Worm (Caenorhabditis elegans): ENCODE measurements around the gene pqn-42.

The pqn-42 gene

DNA sequence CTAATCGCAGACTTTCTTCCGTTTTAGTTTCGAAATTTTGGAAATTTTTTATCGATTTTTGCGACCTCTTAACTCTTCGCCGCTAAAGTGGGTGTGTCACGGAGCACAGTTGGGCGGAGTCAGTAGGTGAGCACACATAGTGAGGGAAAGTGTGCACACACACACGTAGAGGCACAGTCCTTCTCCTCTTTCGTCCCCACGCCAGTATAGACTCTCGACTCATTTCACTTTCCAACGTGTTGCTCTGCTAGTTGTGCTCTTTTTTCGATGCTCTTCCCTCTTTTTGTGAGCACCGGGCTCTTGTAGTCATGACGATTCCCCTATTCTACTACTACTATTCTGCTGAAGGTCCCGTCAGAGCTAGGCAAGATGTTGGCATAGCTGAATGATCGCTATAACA lies 6.3 kb downstream of the pqn-42 start:
- TF ChIP-seq dao-5 (tag; optimal IDR thresholded peaks at IDR 0.05): no peak

DNA sequence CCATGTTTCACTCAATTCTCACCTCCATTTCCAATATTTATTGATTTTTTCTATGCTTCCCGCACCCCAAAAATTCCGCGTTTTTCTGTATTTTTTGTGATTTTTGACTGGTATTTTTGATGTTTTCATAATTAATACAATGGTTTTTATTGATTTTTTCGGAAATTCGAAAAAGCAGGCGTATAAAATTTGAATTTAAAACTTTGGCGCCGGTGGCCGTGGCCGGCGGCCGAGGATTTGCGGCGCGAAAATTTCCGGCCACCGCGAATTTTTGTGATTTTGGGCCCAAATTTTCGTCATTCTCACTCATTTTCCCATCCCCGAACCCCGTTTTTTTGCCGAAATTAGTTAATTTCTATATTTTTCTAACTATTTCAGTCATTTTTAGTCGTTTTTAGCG lies 7.8 kb downstream of the pqn-42 start:
- TF ChIP-seq dao-5 (tag; optimal IDR thresholded peaks at IDR 0.05): no peak
- peak; percentile 31 for TF ChIP-seq him-1 (tag; optimal IDR thresholded peaks at IDR 0.05)
- peak; percentile 6 for TF ChIP-seq W03F9.2 (tag; optimal IDR thresholded peaks at IDR 0.05)

DNA sequence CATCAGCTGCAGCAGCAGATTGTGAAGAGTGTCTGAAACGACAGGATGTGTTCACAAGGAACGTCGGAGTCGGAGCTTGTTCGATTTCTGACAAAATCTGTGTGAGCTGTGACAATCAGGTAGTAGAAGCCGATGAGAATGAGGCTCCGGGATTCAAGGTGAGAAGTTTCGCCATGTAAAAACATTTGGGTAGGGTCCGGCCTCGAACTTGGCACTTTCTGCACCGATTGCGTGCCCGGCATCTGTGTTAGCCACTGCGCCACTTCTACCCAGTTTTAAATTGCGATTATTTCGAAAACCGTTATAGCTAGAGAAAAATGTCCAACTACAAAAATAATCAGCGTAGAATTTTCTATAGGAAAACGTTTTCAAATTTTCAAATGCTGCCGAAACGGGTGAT lies 12.1 kb downstream of the pqn-42 start:
- TF ChIP-seq dao-5 (tag; optimal IDR thresholded peaks at IDR 0.05) (no peak), him-1 (tag; optimal IDR thresholded peaks at IDR 0.05) (no peak), W03F9.2 (tag; optimal IDR thresholded peaks at IDR 0.05) (no peak)

DNA sequence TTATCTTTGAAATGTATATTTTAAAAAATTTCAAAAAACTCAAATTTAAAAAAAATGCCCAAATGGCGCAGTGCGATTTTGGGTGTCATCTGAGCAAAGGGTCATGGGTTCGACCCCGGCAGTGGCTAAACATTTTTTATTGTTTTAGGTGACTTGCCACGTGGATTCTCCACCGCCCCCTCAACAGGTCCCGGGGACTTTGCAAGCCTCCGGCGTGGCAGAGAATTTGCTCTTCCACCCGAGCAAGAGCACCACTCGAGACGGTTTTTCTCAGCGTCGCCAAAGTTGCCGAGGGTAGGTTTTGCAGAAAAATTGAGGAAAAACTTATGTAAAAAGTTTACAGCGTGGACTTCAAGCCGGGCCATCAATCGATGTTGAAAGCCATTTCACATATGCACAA lies 13.6 kb downstream of the pqn-42 start:
- TF ChIP-seq dao-5 (tag; optimal IDR thresholded peaks at IDR 0.05): no peak
- no peak for TF ChIP-seq him-1 (tag; optimal IDR thresholded peaks at IDR 0.05)
- TF ChIP-seq W03F9.2 (tag; optimal IDR thresholded peaks at IDR 0.05): no peak

DNA sequence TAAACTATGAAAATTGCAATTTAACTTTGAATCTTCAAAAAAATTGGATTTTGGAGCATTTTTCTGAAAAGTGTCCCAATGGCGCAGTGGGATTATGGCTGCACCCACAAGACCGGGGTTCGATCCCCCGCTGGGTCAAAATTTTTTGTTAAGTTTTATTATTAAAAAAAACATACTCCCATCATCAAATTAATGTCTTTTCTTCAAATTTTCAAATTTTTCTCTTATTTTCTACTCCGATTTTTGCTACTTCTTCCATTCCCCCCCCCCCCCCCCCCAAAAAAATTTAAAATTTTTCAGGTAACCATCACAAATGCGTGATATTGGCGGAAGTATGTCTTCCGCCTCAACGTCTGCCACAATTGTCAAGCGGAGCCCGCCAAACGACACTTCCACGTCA lies 15.8 kb downstream of the pqn-42 start, which contains the start of gene vab-19:
TSS of gene vab-19 (plus strand) at position 301 of the 400 bp plus-strand sequence.
- TF ChIP-seq dao-5 (tag; optimal IDR thresholded peaks at IDR 0.05) (no peak), him-1 (tag; optimal IDR thresholded peaks at IDR 0.05) (no peak), W03F9.2 (tag; optimal IDR thresholded peaks at IDR 0.05) (no peak)

DNA sequence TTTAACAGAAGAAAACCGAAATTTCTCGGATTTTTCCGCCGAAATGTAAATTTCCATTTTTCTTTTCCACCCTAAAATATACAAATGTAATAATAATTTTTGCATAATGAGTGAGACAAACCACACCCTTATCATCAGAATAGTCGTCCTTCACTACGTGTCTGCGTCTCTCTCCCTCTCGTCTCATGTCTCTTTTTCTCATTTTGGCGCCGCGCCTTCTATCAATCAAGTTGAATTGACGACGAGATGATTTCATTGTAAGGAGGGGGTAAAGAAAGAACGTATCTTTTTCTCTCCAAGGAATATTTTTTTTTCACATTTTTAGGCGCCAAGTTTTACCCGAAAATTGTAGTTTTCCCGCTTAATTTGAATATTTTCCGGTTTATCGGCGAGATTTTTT lies 16.5 kb downstream of the pqn-42 start:
- no peak for TF ChIP-seq dao-5 (tag; optimal IDR thresholded peaks at IDR 0.05)
- no peak for TF ChIP-seq W03F9.2 (tag; optimal IDR thresholded peaks at IDR 0.05)
- no peak for TF ChIP-seq him-1 (tag; optimal IDR thresholded peaks at IDR 0.05)

DNA sequence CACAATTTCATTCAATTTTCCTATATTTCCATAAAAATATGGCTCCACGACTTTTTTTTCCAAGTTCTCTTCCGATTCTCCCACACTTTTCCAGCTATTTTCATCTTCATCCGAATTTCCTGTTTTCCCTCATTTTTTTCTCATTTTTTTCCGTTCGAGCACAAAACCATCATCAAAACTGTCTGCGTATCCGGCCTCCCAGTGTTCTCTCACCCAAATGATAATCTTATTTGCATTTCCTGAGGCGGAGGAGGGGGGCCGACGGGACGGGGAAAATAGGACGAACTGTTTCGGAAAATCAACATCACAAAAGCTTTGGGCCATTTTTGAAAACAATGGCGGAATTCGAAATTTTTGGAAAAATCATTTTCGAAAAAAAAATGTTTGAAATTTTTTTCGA lies 18.5 kb downstream of the pqn-42 start:
- TF ChIP-seq W03F9.2 (tag; optimal IDR thresholded peaks at IDR 0.05): no peak
- no peak for TF ChIP-seq him-1 (tag; optimal IDR thresholded peaks at IDR 0.05)
- TF ChIP-seq dao-5 (tag; optimal IDR thresholded peaks at IDR 0.05): no peak

DNA sequence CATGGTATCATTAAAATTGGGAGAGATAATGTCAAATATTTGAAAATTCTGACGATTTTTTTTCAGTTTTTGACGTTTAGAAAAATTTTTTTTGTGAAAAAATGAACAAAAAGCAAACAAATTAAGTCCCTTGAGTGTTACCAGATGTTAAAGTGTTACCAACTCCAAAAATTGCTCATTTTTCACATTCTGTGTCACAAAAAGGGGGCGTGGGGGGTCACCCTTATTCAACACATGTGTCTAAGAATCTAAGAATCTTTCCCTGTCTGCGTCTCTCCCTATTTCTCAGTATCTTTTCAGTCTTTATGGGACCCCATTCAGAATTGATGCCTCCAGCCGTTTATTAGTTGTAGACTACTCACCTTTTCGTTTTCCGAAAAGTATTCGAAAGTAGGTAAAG lies 19.8 kb downstream of the pqn-42 start:
- TF ChIP-seq W03F9.2 (tag; optimal IDR thresholded peaks at IDR 0.05): no peak
- TF ChIP-seq dao-5 (tag; optimal IDR thresholded peaks at IDR 0.05): no peak
- TF ChIP-seq him-1 (tag; optimal IDR thresholded peaks at IDR 0.05): no peak

DNA sequence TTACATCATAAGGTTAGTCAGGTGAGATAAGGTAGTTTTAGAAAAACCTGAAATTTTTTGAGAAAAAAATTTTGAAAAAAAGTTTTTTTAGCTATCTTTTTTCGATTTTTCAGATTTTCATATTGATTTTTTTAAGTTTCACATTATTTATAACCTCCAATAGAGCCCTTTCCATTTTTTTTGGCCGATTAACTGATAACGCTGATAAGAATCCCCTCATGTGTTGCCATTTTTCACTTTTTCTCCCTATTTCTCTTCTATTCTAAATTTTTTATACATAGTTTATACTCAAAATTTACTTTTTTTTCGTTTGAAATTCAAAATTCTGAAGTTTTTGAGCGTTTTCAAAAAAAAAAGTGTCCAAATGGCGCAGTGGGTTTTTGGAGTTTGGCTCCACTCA lies 20.6 kb downstream of the pqn-42 start:
- TF ChIP-seq him-1 (tag; optimal IDR thresholded peaks at IDR 0.05) (no peak), W03F9.2 (tag; optimal IDR thresholded peaks at IDR 0.05) (no peak), dao-5 (tag; optimal IDR thresholded peaks at IDR 0.05) (no peak)

DNA sequence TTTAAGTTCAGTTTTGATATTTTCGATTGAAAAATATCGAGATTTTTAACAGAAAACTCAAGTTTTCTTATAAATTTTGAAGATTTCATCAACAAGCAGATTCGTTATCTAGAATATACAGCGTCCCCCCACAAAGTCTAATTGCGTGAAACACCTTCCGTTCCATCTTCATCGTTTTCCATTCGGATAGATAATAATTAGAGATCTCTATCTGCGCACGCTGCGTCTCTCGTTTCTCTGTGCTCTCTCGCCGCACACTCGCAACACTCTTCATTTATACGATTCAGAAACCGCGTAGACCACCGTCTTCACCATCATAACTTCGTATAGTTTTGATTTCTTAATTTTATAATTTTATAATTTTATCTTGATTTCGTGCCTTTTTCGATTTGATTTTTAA lies 22.0 kb downstream of the pqn-42 start:
- TF ChIP-seq dao-5 (tag; optimal IDR thresholded peaks at IDR 0.05) (no peak), W03F9.2 (tag; optimal IDR thresholded peaks at IDR 0.05) (no peak), him-1 (tag; optimal IDR thresholded peaks at IDR 0.05) (no peak)

DNA sequence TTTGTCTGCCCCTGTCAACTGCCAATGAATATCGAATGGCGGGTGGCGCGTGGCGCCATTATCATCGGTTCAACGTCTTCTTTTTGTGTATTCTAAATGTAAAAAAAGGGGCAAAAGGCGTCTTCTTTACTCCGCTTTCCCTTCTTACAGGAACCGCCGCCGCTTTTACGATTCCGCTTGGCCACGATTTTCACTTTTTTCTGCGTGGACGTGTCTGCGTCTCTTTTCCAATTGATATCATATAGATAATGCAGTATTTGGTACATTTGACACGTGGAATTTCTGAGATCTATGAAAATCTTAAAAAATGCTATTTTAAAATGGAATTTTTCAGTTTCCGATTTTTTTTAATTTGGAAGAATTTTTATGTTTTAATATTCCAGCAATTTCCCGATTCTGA lies 23.2 kb downstream of the pqn-42 start:
- TF ChIP-seq W03F9.2 (tag; optimal IDR thresholded peaks at IDR 0.05): no peak

DNA sequence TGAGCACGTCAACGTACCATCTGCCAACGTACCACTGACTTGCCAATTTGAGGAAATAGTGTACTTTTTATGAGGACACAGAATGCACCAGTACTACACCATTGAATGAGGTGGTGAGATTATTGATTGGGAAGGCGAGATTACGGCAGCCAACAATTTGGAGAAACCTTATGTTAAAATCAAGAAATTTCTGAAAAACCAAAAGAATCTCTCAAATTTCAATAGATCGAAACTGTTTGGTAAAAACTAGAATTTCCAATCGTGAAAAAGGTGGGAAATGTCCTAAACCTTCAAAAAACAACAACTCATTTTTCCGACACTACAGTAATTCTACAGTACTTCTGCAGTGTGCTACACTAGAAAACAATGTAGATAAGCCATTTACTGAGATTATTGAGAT lies 26.8 kb downstream of the pqn-42 start, which contains the start of gene ceh-86:
TSS of gene ceh-86 (minus strand) at position 101 of the 400 bp plus-strand sequence.
- TF ChIP-seq W03F9.2 (tag; optimal IDR thresholded peaks at IDR 0.05) (no peak), dao-5 (tag; optimal IDR thresholded peaks at IDR 0.05) (no peak), him-1 (tag; optimal IDR thresholded peaks at IDR 0.05) (no peak)

DNA sequence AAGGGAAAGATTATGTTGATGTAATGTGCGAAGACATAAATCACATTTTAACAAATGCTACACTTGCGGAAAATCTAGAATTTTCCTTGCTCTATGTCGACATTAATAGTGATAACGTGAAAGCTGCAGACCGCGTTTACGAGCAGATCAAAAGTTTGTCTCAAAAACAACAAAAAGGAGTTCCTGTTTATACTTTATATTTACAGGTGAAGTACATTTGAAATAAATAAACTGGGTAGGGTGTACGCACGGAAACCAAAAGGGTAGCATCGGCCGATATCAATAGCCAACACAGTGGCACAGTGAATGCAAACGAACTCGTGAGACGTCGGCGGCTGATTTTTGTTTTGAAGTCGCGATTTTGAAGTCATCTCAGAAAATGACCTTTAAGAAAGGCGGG lies 36.4 kb downstream of the pqn-42 start:
- TF ChIP-seq dao-5 (tag; optimal IDR thresholded peaks at IDR 0.05) (no peak), him-1 (tag; optimal IDR thresholded peaks at IDR 0.05) (no peak), W03F9.2 (tag; optimal IDR thresholded peaks at IDR 0.05) (no peak)

DNA sequence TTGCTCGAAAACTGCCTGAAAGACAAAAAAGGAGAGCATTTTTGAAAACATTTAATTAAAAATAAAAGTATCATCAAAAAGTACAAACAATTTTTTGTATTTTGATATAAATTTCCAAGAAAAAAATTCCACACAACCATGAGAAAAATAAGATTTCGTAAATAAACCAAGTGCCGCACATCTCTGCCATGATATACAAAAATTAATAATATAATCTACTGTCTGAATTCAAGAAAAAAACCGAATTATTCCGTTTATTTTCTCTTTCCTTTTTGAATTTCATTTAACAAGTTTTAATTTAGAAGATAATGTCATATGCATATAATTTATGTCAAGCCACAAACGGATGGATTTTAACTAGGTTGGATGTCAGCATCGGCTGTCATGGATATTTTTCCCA lies 36.9 kb downstream of the pqn-42 start, which contains the start of gene F42G2.2:
TSS of gene F42G2.2 (plus strand) at position 301 of the 400 bp plus-strand sequence.
- TF ChIP-seq dao-5 (tag; optimal IDR thresholded peaks at IDR 0.05): no peak

DNA sequence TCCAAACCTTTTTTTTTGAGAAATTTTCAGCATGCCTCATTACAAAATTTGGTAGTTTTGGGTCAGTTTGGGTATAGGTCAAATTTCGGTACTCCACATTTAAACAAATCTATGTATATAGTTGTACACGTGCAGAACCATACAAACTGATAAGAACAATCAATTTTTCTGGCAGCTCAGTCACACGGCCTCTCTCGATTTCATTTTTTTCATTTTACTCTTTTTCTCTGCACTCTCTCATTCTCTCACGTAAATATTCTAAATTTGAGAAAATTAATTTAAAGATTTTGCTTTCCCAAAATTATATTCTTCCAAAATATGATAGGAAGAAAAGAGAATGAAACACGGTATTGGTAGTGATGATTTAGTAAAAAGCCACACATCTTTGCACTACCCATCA lies 37.6 kb downstream of the pqn-42 start:
- TF ChIP-seq him-1 (tag; optimal IDR thresholded peaks at IDR 0.05) (no peak), W03F9.2 (tag; optimal IDR thresholded peaks at IDR 0.05) (no peak), dao-5 (tag; optimal IDR thresholded peaks at IDR 0.05) (no peak)

DNA sequence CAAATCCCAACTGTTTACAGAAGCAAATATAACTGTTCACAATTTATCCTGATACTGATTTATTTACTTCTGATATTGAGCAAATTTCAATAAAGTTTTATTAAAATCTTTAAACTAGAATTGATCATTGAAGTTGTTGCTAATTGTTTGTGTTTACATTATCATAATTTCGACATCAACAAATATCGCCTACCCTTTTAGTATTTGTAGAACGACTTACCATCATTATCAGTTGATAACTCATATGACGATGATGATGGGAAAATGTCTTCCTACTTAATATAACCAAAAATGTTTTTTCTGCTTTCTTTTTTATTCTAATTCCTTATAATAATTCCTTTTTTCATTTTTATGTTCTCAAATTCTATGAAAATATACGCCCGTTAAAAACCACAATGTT lies 38.1 kb downstream of the pqn-42 start:
- TF ChIP-seq him-1 (tag; optimal IDR thresholded peaks at IDR 0.05): no peak
- no peak for TF ChIP-seq W03F9.2 (tag; optimal IDR thresholded peaks at IDR 0.05)
- no peak for TF ChIP-seq dao-5 (tag; optimal IDR thresholded peaks at IDR 0.05)
